Fruit fly (Drosophila melanogaster): Measurements from ENCODE around the gene Sec71.

dm6 chr2L:13846239-13846802 is 53.0 kb downstream of the Sec71 start, which contains the start of gene CG7916:
- TF ChIP-seq tj (GFP tag; optimal IDR thresholded peaks at IDR 0.05) (no peak), pad (GFP tag; optimal IDR thresholded peaks at IDR 0.05) (peak; percentile 17), CG14711 (tag; optimal IDR thresholded peaks at IDR 0.05) (no peak), CG7101 (tag; optimal IDR thresholded peaks at IDR 0.05) (no peak), CG11617 (GFP tag; optimal IDR thresholded peaks at IDR 0.05) (no peak), kay (GFP tag; ENCODE audit: borderline replicate concordance) (no peak), CG7045 (GFP tag; optimal IDR thresholded peaks at IDR 0.05) (no peak), CG33017 (tag; optimal IDR thresholded peaks at IDR 0.05) (no peak), CG1620 (GFP tag; optimal IDR thresholded peaks at IDR 0.05) (no peak), Mnt (GFP tag; optimal IDR thresholded peaks at IDR 0.05) (no peak)

Measured in whole organism, adult.